Worm (Caenorhabditis elegans) whole organism, L2 larva: ENCODE results near the gene srx-128.

Source experiments
- nhr-12 ChIP-seq: fragments of 150-350 bp; optimal IDR thresholded peaks from 2 replicates; lab custom pipeline; 2014; ENCODE audit warnings: missing biosample characterization, missing genetic modification characterization
- sem-4 ChIP-seq: fragments of 150-350 bp; optimal IDR thresholded peaks from 2 replicates; lab custom pipeline; 2014; ENCODE audit warnings: missing biosample characterization, missing genetic modification reagents, missing genetic modification characterization
- snpc-4 ChIP-seq: fragments of 150-350 bp; optimal IDR thresholded peaks from 2 replicates; lab custom pipeline; 2014; ENCODE audit warnings: missing biosample characterization, missing genetic modification characterization
- unc-62 ChIP-seq: fragments of 150-350 bp; optimal IDR thresholded peaks from 2 replicates; lab custom pipeline; 2014; ENCODE audit warnings: missing biosample characterization, missing genetic modification reagents, missing genetic modification characterization
- ztf-11 ChIP-seq: sonication (generic microtip); optimal IDR thresholded peaks from 2 replicates; lab custom pipeline; 2017; ENCODE audit warnings: missing biosample characterization, missing genetic modification characterization

DNA sequence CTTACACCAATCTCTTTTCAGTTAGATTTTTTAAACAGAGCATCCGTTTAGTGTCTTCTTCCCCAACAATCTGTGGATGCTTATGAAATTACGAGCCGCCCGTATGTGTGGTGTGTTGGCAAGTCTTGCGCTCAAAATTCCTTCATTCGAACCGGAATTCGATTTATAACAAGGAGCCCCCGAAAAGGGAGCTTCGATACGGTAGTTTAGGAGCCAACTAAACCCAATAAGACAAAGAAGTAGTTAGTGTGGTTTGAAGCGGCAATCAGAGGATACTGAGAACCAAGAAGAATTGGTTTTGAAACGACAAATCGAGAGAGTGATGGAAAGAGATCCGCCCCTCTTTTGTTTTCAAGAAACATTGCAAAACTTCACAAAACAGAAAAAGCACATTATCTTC, 24.9 kb upstream of the srx-128 start:
- TF ChIP-seq snpc-4 (tag; lab: Kevin White, UChicago), result no peak
- no peak for TF ChIP-seq unc-62 (GFP tag; lab: Kevin White, UChicago)
- no peak for TF ChIP-seq ztf-11
- no peak for TF ChIP-seq nhr-12
- TF ChIP-seq sem-4 (tag; lab: Kevin White, UChicago), result no peak
